Worm (Caenorhabditis elegans) whole organism, mixed stage, embryonic: ENCODE results near the gene unc-9.

Experiments
- ceh-39 ChIP-seq: fragments of 150-350 bp; optimal IDR thresholded peaks from 2 replicates; lab custom pipeline; 2014; ENCODE audit warnings: missing biosample characterization, missing genetic modification characterization
- elt-1 ChIP-seq: sonication (generic microtip); optimal IDR thresholded peaks from 2 replicates; lab custom pipeline; 2017; ENCODE audit warnings: missing genetic modification characterization, mild to moderate bottlenecking, missing compliant biosample characterization, antibody characterized with exemption, moderate library complexity, borderline replicate concordance; ENCODE audit not compliant: insufficient read depth
- lin-13 ChIP-seq: fragments of 150-350 bp; optimal IDR thresholded peaks from 2 replicates; lab custom pipeline; 2014; ENCODE audit warnings: missing biosample characterization, missing genetic modification characterization
- lin-32 ChIP-seq: fragments of 200-800 bp; sonication (Bioruptor generic); optimal IDR thresholded peaks from 2 replicates; lab custom pipeline; 2018; ENCODE audit warnings: mild to moderate bottlenecking, missing genetic modification characterization, missing compliant biosample characterization
- nhr-28 ChIP-seq: fragments of 150-350 bp; optimal IDR thresholded peaks from 2 replicates; lab custom pipeline; 2014; ENCODE audit warnings: missing biosample characterization, missing genetic modification characterization
- nhr-76 ChIP-seq: sonication (generic microtip); optimal IDR thresholded peaks from 2 replicates; lab custom pipeline; 2017; ENCODE audit warnings: missing biosample characterization, missing genetic modification characterization
- sem-2 ChIP-seq: fragments of 200-800 bp; sonication (Bioruptor generic); optimal IDR thresholded peaks from 2 replicates; lab custom pipeline; 2018; ENCODE audit warnings: mild to moderate bottlenecking, missing genetic modification characterization, missing compliant biosample characterization
- snpc-4 ChIP-seq: fragments of 150-350 bp; optimal IDR thresholded peaks from 2 replicates; lab custom pipeline; 2014; ENCODE audit warnings: missing biosample characterization, missing genetic modification characterization
- sptf-1 ChIP-seq: sonication (generic microtip); optimal IDR thresholded peaks from 2 replicates; lab custom pipeline; 2017; ENCODE audit warnings: mild to moderate bottlenecking, missing genetic modification characterization, moderate library complexity, missing compliant biosample characterization
- unc-39 ChIP-seq: fragments of 150-350 bp; optimal IDR thresholded peaks from 2 replicates; lab custom pipeline; 2014; ENCODE audit warnings: missing biosample characterization, missing genetic modification characterization
- unc-62 ChIP-seq: fragments of 150-350 bp; optimal IDR thresholded peaks from 2 replicates; lab custom pipeline; 2014; ENCODE audit warnings: missing biosample characterization, missing genetic modification reagents, missing genetic modification characterization

- TF ChIP-seq sem-2 (GFP tag; lab: Kevin White, UChicago) (no peak), nhr-28 (tag; lab: Kevin White, UChicago) (no peak), ceh-39 (tag; lab: Kevin White, UChicago) (no peak), lin-13 (tag; lab: Kevin White, UChicago) (no peak), nhr-76 (tag; lab: Kevin White, UChicago) (no peak), snpc-4 (tag; lab: Kevin White, UChicago) (no peak), lin-32 (GFP tag; lab: Kevin White, UChicago) (no peak), unc-39 (no peak), unc-62 (GFP tag; lab: Kevin White, UChicago) (no peak), sptf-1 (tag; lab: Kevin White, UChicago) (no peak), elt-1 (tag; lab: Kevin White, UChicago) (no peak)
These were observed 10.7 kb upstream of the unc-9 start, which contains the start of gene gpa-6 for ce11 chrX:13190912-13191311.
